Worm (Caenorhabditis elegans) whole organism, mixed stage, embryonic: Measurements from ENCODE around the gene R07E5.5.

Experiments used
- bed-3 ChIP-seq: fragments of 200-800 bp; sonication (Bioruptor generic); optimal IDR thresholded peaks from 3 replicates; lab custom pipeline; 2018; ENCODE audit warnings: mild to moderate bottlenecking, missing genetic modification characterization, moderate library complexity, missing compliant biosample characterization
- ceh-39 ChIP-seq: fragments of 150-350 bp; optimal IDR thresholded peaks from 2 replicates; lab custom pipeline; 2014; ENCODE audit warnings: missing biosample characterization, missing genetic modification characterization
- ceh-43 ChIP-seq: fragments of 200-800 bp; sonication (Bioruptor generic); optimal IDR thresholded peaks from 2 replicates; lab custom pipeline; 2018; ENCODE audit warnings: mild to moderate bottlenecking, missing genetic modification characterization, moderate library complexity, missing compliant biosample characterization
- ceh-83 ChIP-seq: fragments of 200-800 bp; sonication (Bioruptor generic); optimal IDR thresholded peaks from 2 replicates; lab custom pipeline; 2018; ENCODE audit warnings: mild to moderate bottlenecking, missing genetic modification characterization, missing compliant biosample characterization
- nhr-28 ChIP-seq: fragments of 150-350 bp; optimal IDR thresholded peaks from 2 replicates; lab custom pipeline; 2014; ENCODE audit warnings: missing biosample characterization, missing genetic modification characterization
- unc-39 ChIP-seq: fragments of 150-350 bp; optimal IDR thresholded peaks from 2 replicates; lab custom pipeline; 2014; ENCODE audit warnings: missing biosample characterization, missing genetic modification characterization
- unc-62 ChIP-seq: fragments of 150-350 bp; optimal IDR thresholded peaks from 2 replicates; lab custom pipeline; 2014; ENCODE audit warnings: missing biosample characterization, missing genetic modification reagents, missing genetic modification characterization

ce11 chrIII:4391319-4391718, 5.9 kb upstream of the R07E5.5 start:
- no peak for TF ChIP-seq ceh-39 (tag; lab: Kevin White, UChicago)
- no peak for TF ChIP-seq ceh-83
- no peak for TF ChIP-seq unc-39 (tag; lab: Kevin White, UChicago)
- TF ChIP-seq unc-62 (GFP tag; lab: Kevin White, UChicago): no peak
- no peak for TF ChIP-seq ceh-43 (GFP tag; lab: Kevin White, UChicago)
- no peak for TF ChIP-seq nhr-28
- TF ChIP-seq bed-3 (GFP tag; lab: Kevin White, UChicago): no peak
